Fruit fly (Drosophila melanogaster) whole organism, embryonic: ENCODE data around the gene rho-5.

ENCODE experiments used
- CG10366 ChIP-seq: fragments of 200-800 bp; sonication (Bioruptor generic); IDR thresholded peaks from 2 replicates; pipeline ENCODE4 v1.3.6; 2022; ENCODE audit warnings: missing biosample characterization, missing genetic modification characterization
- CG11456 ChIP-seq: fragments of 200-800 bp; sonication (Bioruptor generic); IDR thresholded peaks from 3 replicates; pipeline ENCODE4 v1.3.6; 2022; ENCODE audit warnings: missing biosample characterization, missing genetic modification characterization
- CG12744 ChIP-seq: fragments of 200-800 bp; sonication (Bioruptor generic); optimal IDR thresholded peaks from 2 replicates; lab custom pipeline; 2016; ENCODE audit warnings: missing biosample characterization, missing genetic modification characterization
- CG13287 ChIP-seq: fragments of 200-800 bp; sonication (Bioruptor generic); IDR thresholded peaks from 2 replicates; pipeline ENCODE4 v1.3.6; 2022; ENCODE audit warnings: missing biosample characterization, missing genetic modification characterization; ENCODE audit not compliant: partially characterized antibody
- CG15073 ChIP-seq: fragments of 200-800 bp; sonication (Bioruptor generic); optimal IDR thresholded peaks from 2 replicates; lab custom pipeline; 2016; ENCODE audit warnings: missing biosample characterization, missing genetic modification characterization
- CG17186 ChIP-seq: fragments of 200-800 bp; sonication (Bioruptor generic); optimal IDR thresholded peaks from 3 replicates; lab custom pipeline; 2017; ENCODE audit warnings: missing biosample characterization, missing genetic modification reagents, missing genetic modification characterization
- CG17568 ChIP-seq: fragments of 200-800 bp; sonication (Bioruptor generic); optimal IDR thresholded peaks from 2 replicates; lab custom pipeline; 2018; ENCODE audit warnings: missing biosample characterization, mild to moderate bottlenecking, missing genetic modification characterization, moderate library complexity
- CG1792 ChIP-seq: fragments of 200-800 bp; sonication (Bioruptor generic); optimal IDR thresholded peaks from 2 replicates; lab custom pipeline; 2016; ENCODE audit warnings: missing biosample characterization, missing genetic modification characterization
- CG18476 ChIP-seq: fragments of 200-800 bp; sonication (Bioruptor generic); optimal IDR thresholded peaks from 2 replicates; lab custom pipeline; 2016; ENCODE audit warnings: missing biosample characterization, mild to moderate bottlenecking, missing genetic modification characterization
- CG2116 ChIP-seq: fragments of 200-800 bp; sonication (Bioruptor generic); optimal IDR thresholded peaks from 3 replicates; lab custom pipeline; 2018; ENCODE audit warnings: missing biosample characterization, mild to moderate bottlenecking, missing genetic modification characterization
- CG2199 ChIP-seq: fragments of 200-800 bp; sonication (Bioruptor generic); IDR thresholded peaks from 3 replicates; pipeline ENCODE4 v1.3.6; 2022; ENCODE audit warnings: missing biosample characterization, missing genetic modification characterization
- CG6175 ChIP-seq: fragments of 200-800 bp; sonication (Bioruptor generic); IDR thresholded peaks from 3 replicates; pipeline ENCODE4 v1.3.6; 2022; ENCODE audit warnings: missing biosample characterization, missing genetic modification characterization
- CG7271 ChIP-seq: fragments of 200-800 bp; sonication (Bioruptor generic); optimal IDR thresholded peaks from 2 replicates; lab custom pipeline; 2018; ENCODE audit warnings: missing biosample characterization, mild to moderate bottlenecking, missing genetic modification characterization, moderate library complexity
- CG7928 ChIP-seq: fragments of 200-800 bp; sonication (Bioruptor generic); optimal IDR thresholded peaks from 2 replicates; lab custom pipeline; 2017; ENCODE audit warnings: missing biosample characterization, mild to moderate bottlenecking, missing genetic modification characterization
- CG8281 ChIP-seq: fragments of 200-800 bp; sonication (Bioruptor generic); optimal IDR thresholded peaks from 2 replicates; lab custom pipeline; 2018; ENCODE audit warnings: missing biosample characterization, mild to moderate bottlenecking, missing genetic modification characterization, moderate library complexity
- CG8765 ChIP-seq: fragments of 200-800 bp; sonication (Bioruptor generic); IDR thresholded peaks from 2 replicates; pipeline ENCODE4 v1.3.6; 2022; ENCODE audit warnings: missing biosample characterization, missing genetic modification characterization
- CG8924 ChIP-seq: fragments of 200-800 bp; optimal IDR thresholded peaks from 3 replicates; lab custom pipeline; 2019; ENCODE audit warnings: missing biosample characterization, mild to moderate bottlenecking, missing genetic modification characterization, moderate library complexity
- CG9727 ChIP-seq: fragments of 200-800 bp; sonication (Bioruptor generic); optimal IDR thresholded peaks from 3 replicates; lab custom pipeline; 2017; ENCODE audit warnings: missing biosample characterization, mild to moderate bottlenecking, missing genetic modification characterization
- CkIIα-i1 ChIP-seq: fragments of 200-800 bp; sonication (Bioruptor generic); IDR thresholded peaks from 2 replicates; pipeline ENCODE4 v1.3.6; 2022; ENCODE audit warnings: missing biosample characterization, missing genetic modification characterization
- Dek ChIP-seq: fragments of 200-800 bp; sonication (Bioruptor generic); optimal IDR thresholded peaks from 3 replicates; lab custom pipeline; 2019; ENCODE audit warnings: missing biosample characterization, mild to moderate bottlenecking, missing genetic modification characterization, moderate library complexity
- Dip3 ChIP-seq: fragments of 200-800 bp; sonication (Bioruptor generic); optimal IDR thresholded peaks from 3 replicates; lab custom pipeline; 2016; ENCODE audit warnings: missing biosample characterization, missing genetic modification characterization
- HHEX ChIP-seq: fragments of 200-800 bp; sonication (Bioruptor generic); optimal IDR thresholded peaks from 3 replicates; lab custom pipeline; 2017; ENCODE audit warnings: missing biosample characterization, mild to moderate bottlenecking, missing genetic modification characterization, missing genetic modification reagents
- Oli ChIP-seq: fragments of 200-800 bp; sonication (Bioruptor generic); optimal IDR thresholded peaks from 2 replicates; lab custom pipeline; 2018; ENCODE audit warnings: missing biosample characterization, mild to moderate bottlenecking, missing genetic modification characterization, moderate library complexity
- Rfx ChIP-seq: fragments of 200-800 bp; sonication (Bioruptor generic); IDR thresholded peaks from 2 replicates; pipeline ENCODE4 v1.3.6; 2022; ENCODE audit warnings: missing biosample characterization, missing genetic modification characterization
- Ssrp ChIP-seq: fragments of 200-800 bp; sonication (Bioruptor generic); optimal IDR thresholded peaks from 2 replicates; lab custom pipeline; 2018; ENCODE audit warnings: missing biosample characterization, mild to moderate bottlenecking, missing genetic modification characterization, moderate library complexity
- abd-A ChIP-seq: fragments of 200-800 bp; sonication (Bioruptor generic); optimal IDR thresholded peaks from 3 replicates; lab custom pipeline; 2019; ENCODE audit warnings: missing biosample characterization, mild to moderate bottlenecking, missing genetic modification characterization, moderate library complexity
- ap ChIP-seq: fragments of 200-800 bp; sonication (Bioruptor generic); IDR thresholded peaks from 2 replicates; pipeline ENCODE4 v1.3.6; 2022; ENCODE audit warnings: missing biosample characterization, missing genetic modification characterization
- bbx ChIP-seq: fragments of 200-800 bp; sonication (Bioruptor generic); IDR thresholded peaks from 2 replicates; pipeline ENCODE4 v1.3.6; 2022; ENCODE audit warnings: missing biosample characterization, missing genetic modification characterization; ENCODE audit not compliant: partially characterized antibody
- bigmax ChIP-seq: fragments of 200-800 bp; sonication (Bioruptor generic); optimal IDR thresholded peaks from 2 replicates; lab custom pipeline; 2018; ENCODE audit warnings: missing biosample characterization, mild to moderate bottlenecking, missing genetic modification characterization
- bsh ChIP-seq, 2 experiments: fragments of 200-800 bp; sonication (Bioruptor generic); optimal IDR thresholded peaks; 2 replicates each; lab custom pipeline; 2017 to 2018; ENCODE audit warnings: mild to moderate bottlenecking in 2 of 2, missing biosample characterization in 2 of 2, missing genetic modification characterization in 2 of 2, moderate library complexity in 1 of 2
- chinmo ChIP-seq: fragments of 200-800 bp; sonication (Bioruptor generic); IDR thresholded peaks from 4 replicates; pipeline ENCODE4 v1.3.6; 2022; ENCODE audit warnings: missing biosample characterization, missing genetic modification characterization; ENCODE audit not compliant: partially characterized antibody
- chn ChIP-seq: fragments of 200-800 bp; sonication (Bioruptor generic); optimal IDR thresholded peaks from 2 replicates; lab custom pipeline; 2016; ENCODE audit warnings: missing biosample characterization, missing genetic modification characterization
- crp ChIP-seq, 2 experiments: fragments of 200-800 bp; sonication (Bioruptor generic); optimal IDR thresholded peaks; 2 replicates in 1 of 2; 3 replicates in 1 of 2; lab custom pipeline; 2017; ENCODE audit warnings: missing biosample characterization in 2 of 2, missing genetic modification characterization in 2 of 2, mild to moderate bottlenecking in 1 of 2, moderate library complexity in 1 of 2
- emc ChIP-seq: fragments of 200-800 bp; sonication (Bioruptor generic); optimal IDR thresholded peaks from 2 replicates; lab custom pipeline; 2016; ENCODE audit warnings: missing biosample characterization, missing genetic modification characterization
- eyg ChIP-seq: fragments of 200-800 bp; sonication (Bioruptor generic); optimal IDR thresholded peaks from 3 replicates; lab custom pipeline; 2016; ENCODE audit warnings: missing biosample characterization, missing genetic modification characterization
- fd102C ChIP-seq: fragments of 200-800 bp; sonication (Bioruptor generic); optimal IDR thresholded peaks from 2 replicates; lab custom pipeline; 2018; ENCODE audit warnings: missing biosample characterization, mild to moderate bottlenecking, missing genetic modification characterization, moderate library complexity
- fd3F ChIP-seq: fragments of 200-800 bp; sonication (Bioruptor generic); optimal IDR thresholded peaks from 2 replicates; lab custom pipeline; 2018; ENCODE audit warnings: missing biosample characterization, mild to moderate bottlenecking, missing genetic modification characterization, moderate library complexity
- fd96Cb ChIP-seq: fragments of 200-800 bp; sonication (Bioruptor generic); optimal IDR thresholded peaks from 2 replicates; lab custom pipeline; 2018; ENCODE audit warnings: missing biosample characterization, mild to moderate bottlenecking, missing genetic modification characterization, moderate library complexity
- gcm2 ChIP-seq: fragments of 200-800 bp; sonication (Bioruptor generic); optimal IDR thresholded peaks from 2 replicates; lab custom pipeline; 2016; ENCODE audit warnings: missing biosample characterization, missing genetic modification characterization
- hb ChIP-seq: fragments of 200-800 bp; sonication (Bioruptor generic); IDR thresholded peaks from 3 replicates; pipeline ENCODE4 v1.3.6; 2022; ENCODE audit warnings: missing biosample characterization, missing genetic modification characterization; ENCODE audit not compliant: partially characterized antibody
- lola ChIP-seq, 3 experiments: fragments of >200 bp in 2 of 3; fragments of 200-800 bp in 1 of 3; sonication (Bioruptor generic) in 1 of 3; optimal IDR thresholded peaks; 2 replicates each; lab custom pipeline; 2017 to 2019; ENCODE audit warnings: missing biosample characterization in 3 of 3, missing genetic modification characterization in 3 of 3, mild to moderate bottlenecking in 1 of 3, moderate library complexity in 1 of 3
- org-1 ChIP-seq: fragments of 200-800 bp; sonication (Bioruptor generic); optimal IDR thresholded peaks from 2 replicates; lab custom pipeline; 2017; ENCODE audit warnings: missing biosample characterization, missing genetic modification characterization
- pita ChIP-seq: fragments of 200-800 bp; sonication (Bioruptor generic); optimal IDR thresholded peaks from 2 replicates; lab custom pipeline; 2017; ENCODE audit warnings: missing biosample characterization, mild to moderate bottlenecking, missing genetic modification characterization
- slbo ChIP-seq: fragments of 200-800 bp; sonication (Bioruptor generic); IDR thresholded peaks from 2 replicates; pipeline ENCODE4 v1.3.6; 2022; ENCODE audit warnings: missing biosample characterization, missing genetic modification characterization
- sna ChIP-seq: fragments of 200-800 bp; sonication (Bioruptor generic); IDR thresholded peaks from 2 replicates; pipeline ENCODE4 v1.3.6; 2022; ENCODE audit warnings: missing biosample characterization, missing genetic modification characterization; ENCODE audit not compliant: partially characterized antibody
- stwl ChIP-seq: fragments of 200-800 bp; sonication (Bioruptor generic); optimal IDR thresholded peaks from 3 replicates; lab custom pipeline; 2018; ENCODE audit warnings: missing biosample characterization, mild to moderate bottlenecking, missing genetic modification characterization, moderate library complexity
- tio ChIP-seq: fragments of 200-800 bp; sonication (Bioruptor generic); optimal IDR thresholded peaks from 2 replicates; lab custom pipeline; 2017; ENCODE audit warnings: missing biosample characterization, missing genetic modification characterization, inconsistent platforms

Gene rho-5

dm6 chr2L:10387869-10388726, 14.4 kb upstream of the rho-5 start, which contains the start of gene da (continued):
- TF ChIP-seq CG8765 (GFP tag; lab: Robert Waterston, UW) = no peak
- TF ChIP-seq fd102C (GFP tag; lab: Kevin White, UChicago) = no peak
- TF ChIP-seq fd3F = peak; percentile 35
- no peak for TF ChIP-seq gcm2 (GFP tag; lab: Kevin White, UChicago)
- peak; percentile 99 for TF ChIP-seq CG2116
- TF ChIP-seq chn (GFP tag; lab: Kevin White, UChicago) = peak; percentile 46
- TF ChIP-seq CG13287 (GFP tag; lab: Robert Waterston, UW) = peak; percentile 64
- no peak for TF ChIP-seq pita (GFP tag; lab: Kevin White, UChicago)
- peak; percentile 64 for TF ChIP-seq fd96Cb (tag; lab: Kevin White, UChicago)
- peak; percentile 63; the same call in 1 of the 2 replicates for TF ChIP-seq CG10366 (GFP tag; lab: Robert Waterston, UW)
- TF ChIP-seq CG18476 (GFP tag; lab: Kevin White, UChicago) = peak; percentile 44
- peak; percentile 65 for TF ChIP-seq stwl (tag; lab: Kevin White, UChicago)
- peak in 1 of 2 experiments; percentile 55 for TF ChIP-seq crp (GFP tag; optimal IDR thresholded peaks at IDR 0.05; lab: Kevin White, UChicago)
- TF ChIP-seq ap (GFP tag; lab: Robert Waterston, UW) = no peak
- no peak for TF ChIP-seq CG8281
- peak; percentile 79 for TF ChIP-seq CG17186 (GFP tag; lab: Kevin White, UChicago)
- TF ChIP-seq CG9727 (GFP tag; lab: Kevin White, UChicago) = peak; percentile 40
- no peak for TF ChIP-seq CG15073 (GFP tag; lab: Kevin White, UChicago)
- TF ChIP-seq eyg (GFP tag; lab: Kevin White, UChicago) = no peak
- peak; percentile 71 for TF ChIP-seq CG8924 (tag; lab: Kevin White, UChicago)
- no peak for TF ChIP-seq CG7928 (GFP tag; lab: Kevin White, UChicago)
- peak; percentile 40 for TF ChIP-seq HHEX (GFP tag; lab: Kevin White, UChicago)
- TF ChIP-seq lola (GFP tag; optimal IDR thresholded peaks at IDR 0.05; lab: Kevin White, UChicago) = peak in 2 of 3 experiments; percentile 42 to 92
- peak; percentile 34 for TF ChIP-seq CG1792
- TF ChIP-seq Rfx = peak; percentile 75
- TF ChIP-seq Dek (tag; lab: Kevin White, UChicago) = peak; percentile 65
- no peak for TF ChIP-seq Oli (tag; lab: Kevin White, UChicago)
- TF ChIP-seq Dip3 (GFP tag; lab: Kevin White, UChicago) = peak; percentile 45
- peak; percentile 24 for TF ChIP-seq CG17568 (GFP tag; lab: Kevin White, UChicago)
- TF ChIP-seq abd-A (tag; lab: Kevin White, UChicago) = no peak
- peak; percentile 20 for TF ChIP-seq emc (GFP tag; lab: Kevin White, UChicago)
- TF ChIP-seq CkIIα-i1 (GFP tag; lab: Robert Waterston, UW) = no peak
- TF ChIP-seq tio (GFP tag; lab: Kevin White, UChicago) = no peak
- TF ChIP-seq bbx = peak; percentile 60
- peak; percentile 58 for TF ChIP-seq Ssrp (tag; lab: Kevin White, UChicago)
- peak in 1 of 2 experiments; percentile 58 for TF ChIP-seq bsh (GFP tag; optimal IDR thresholded peaks at IDR 0.05; lab: Kevin White, UChicago)
- TF ChIP-seq CG6175 = no peak
- TF ChIP-seq CG11456 (GFP tag; lab: Robert Waterston, UW) = no peak; the same call in 2 of the 3 replicates
- peak; percentile 3 for TF ChIP-seq CG12744 (GFP tag; lab: Kevin White, UChicago)
- TF ChIP-seq CG7271 (tag; lab: Kevin White, UChicago) = peak; percentile 3
- TF ChIP-seq CG2199 (GFP tag; lab: Robert Waterston, UW) = 0 out of 3 replicates have a peak, but pooled peaks have one; percentile 68
- TF ChIP-seq chinmo = 0 out of 4 replicates have a peak, but pooled peaks have one; percentile 52
- peak; percentile 74 for TF ChIP-seq slbo (GFP tag; lab: Robert Waterston, UW)
- no peak for TF ChIP-seq hb (GFP tag; lab: Robert Waterston, UW)
- peak; percentile 32 for TF ChIP-seq bigmax (GFP tag; lab: Kevin White, UChicago)
- TF ChIP-seq org-1 = no peak
- TF ChIP-seq sna = no peak
